Fruit fly (Drosophila melanogaster): ENCODE results near the gene CG5946.
A peak's percentile ranks its signal among the peaks of the same experiment; 100 is the strongest.

Gene CG5946

dm6 chr3L:11772608-11773017, 49.5 kb downstream of the CG5946 start (continued):
- TF ChIP-seq dmrt99B (tag; optimal IDR thresholded peaks at IDR 0.05) (no peak), tap (tag; optimal IDR thresholded peaks at IDR 0.05) (no peak), CG2678 (tag; optimal IDR thresholded peaks at IDR 0.05) (peak; percentile 24), rib (GFP tag; IDR thresholded peaks at IDR 0.05) (peak; percentile 33; the same call in 1 of the 2 replicates), CG6765 (GFP tag; optimal IDR thresholded peaks at IDR 0.05) (peak; percentile 26), CG13287 (GFP tag; IDR thresholded peaks at IDR 0.05; ENCODE audit: partially characterized antibody) (peak; percentile 16; the same call in 1 of the 2 replicates), ERR (GFP tag; optimal IDR thresholded peaks at IDR 0.05) (no peak), Fer1 (GFP tag; optimal IDR thresholded peaks at IDR 0.05) (peak; percentile 44), sr (GFP tag; IDR thresholded peaks at IDR 0.05) (no peak), CG32767 (GFP tag; IDR thresholded peaks at IDR 0.05) (no peak), CG7987 (GFP tag; optimal IDR thresholded peaks at IDR 0.05) (peak; percentile 18), stc (GFP tag; IDR thresholded peaks at IDR 0.05) (0 out of 2 replicates have a peak, but pooled peaks have one; percentile 12), sug (tag; optimal IDR thresholded peaks at IDR 0.05) (peak; percentile 97), CG11695 (GFP tag; IDR thresholded peaks at IDR 0.05) (0 out of 3 replicates have a peak, but pooled peaks have one; percentile 16), CG9215 (GFP tag; IDR thresholded peaks at IDR 0.05) (no peak), CG4360 (GFP tag; IDR thresholded peaks at IDR 0.05) (peak; percentile 25; the same call in 1 of the 2 replicates), Nf-YC (tag; optimal IDR thresholded peaks at IDR 0.05) (peak; percentile 67), crol (GFP tag; IDR thresholded peaks at IDR 0.05) (peak; percentile 95), GATAe (GFP tag; conservative IDR thresholded peaks at IDR 0.05) (peak; percentile 98), gro (GFP tag; optimal IDR thresholded peaks at IDR 0.05) (peak; percentile 19), otp (GFP tag; IDR thresholded peaks at IDR 0.05) (0 out of 3 replicates have a peak, but pooled peaks have one; percentile 25), CG33557 (GFP tag; optimal IDR thresholded peaks at IDR 0.05) (no peak), Eip74EF (GFP tag; optimal IDR thresholded peaks at IDR 0.05) (no peak), NK7.1 (GFP tag; optimal IDR thresholded peaks at IDR 0.05) (no peak), so (GFP tag; IDR thresholded peaks at IDR 0.05) (0 out of 3 replicates have a peak, but pooled peaks have one; percentile 30), HLH4C (GFP tag; IDR thresholded peaks at IDR 0.05; ENCODE audit: partially characterized antibody) (0 out of 3 replicates have a peak, but pooled peaks have one; percentile 33), HLH54F (GFP tag; optimal IDR thresholded peaks at IDR 0.05) (no peak), D19A (tag; optimal IDR thresholded peaks at IDR 0.05) (no peak), amos (GFP tag; IDR thresholded peaks at IDR 0.05; ENCODE audit: partially characterized antibody) (0 out of 2 replicates have a peak, but pooled peaks have one; percentile 6), CG31365 (tag; optimal IDR thresholded peaks at IDR 0.05) (no peak), vfl (GFP tag; optimal IDR thresholded peaks at IDR 0.05) (no peak), Nf-YB (GFP tag; optimal IDR thresholded peaks at IDR 0.05) (peak; percentile 65), pros (GFP tag; optimal IDR thresholded peaks at IDR 0.05) (peak; percentile 68), CG18599 (GFP tag; optimal IDR thresholded peaks at IDR 0.05) (peak; percentile 51), ttk (GFP tag; IDR thresholded peaks at IDR 0.05) (0 out of 2 replicates have a peak, but pooled peaks have one; percentile 11), grn (GFP tag; optimal IDR thresholded peaks at IDR 0.05) (peak; percentile 100), CG6175 (GFP tag; IDR thresholded peaks at IDR 0.05) (peak; percentile 97), Adf1 (GFP tag; IDR thresholded peaks at IDR 0.05) (peak; percentile 44; the same call in 1 of the 2 replicates), CG1024 (GFP tag; IDR thresholded peaks at IDR 0.05) (no peak), Hmr (GFP tag; optimal IDR thresholded peaks at IDR 0.05) (peak; percentile 35), lab (GFP tag; optimal IDR thresholded peaks at IDR 0.05) (peak; percentile 85), cwo (GFP tag; optimal IDR thresholded peaks at IDR 0.05) (peak; percentile 25)

Measured in whole organism, embryonic.